Fruit fly (Drosophila melanogaster): ENCODE results near the gene Cul5.

Gene Cul5

DNA sequence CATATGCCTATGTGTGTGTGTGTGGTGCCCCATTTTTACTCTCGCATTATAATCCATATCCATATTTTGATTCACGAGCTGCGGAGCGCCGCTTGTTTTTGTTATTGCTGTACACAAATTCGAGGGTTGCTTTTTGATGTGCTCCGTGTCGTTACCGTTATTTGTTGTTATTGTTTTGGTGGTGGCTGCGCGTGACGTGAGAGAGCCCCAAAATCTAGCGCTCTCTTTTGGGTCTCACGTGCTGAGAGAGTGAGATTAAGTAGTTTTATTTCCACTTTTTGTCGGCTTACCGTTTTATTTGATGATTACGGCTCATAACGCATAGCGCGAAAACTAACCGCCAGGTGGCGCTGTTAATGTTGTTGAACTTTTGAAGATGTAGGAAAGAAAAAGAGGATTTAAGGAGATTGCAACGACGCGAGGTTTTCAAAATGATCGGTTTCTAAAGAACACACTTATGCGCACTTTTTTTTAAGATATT is 24.6 kb upstream of the Cul5 start:
- TF ChIP-seq lola (GFP tag; optimal IDR thresholded peaks at IDR 0.05) = no peak
- TF ChIP-seq dsf (GFP tag; optimal IDR thresholded peaks at IDR 0.05; ENCODE audit: borderline replicate concordance) = no peak
- no peak for TF ChIP-seq sv (GFP tag; optimal IDR thresholded peaks at IDR 0.05)
- no peak for TF ChIP-seq h (GFP tag; optimal IDR thresholded peaks at IDR 0.05)
- TF ChIP-seq Hnf4 (GFP tag; optimal IDR thresholded peaks at IDR 0.05) = no peak
- no peak for TF ChIP-seq foxo (GFP tag; optimal IDR thresholded peaks at IDR 0.05)
- no peak for TF ChIP-seq Abd-B (GFP tag; optimal IDR thresholded peaks at IDR 0.05)
- no peak for TF ChIP-seq CrebA (GFP tag; optimal IDR thresholded peaks at IDR 0.05; ENCODE audit: borderline replicate concordance)
- no peak for TF ChIP-seq Vsx2 (GFP tag; optimal IDR thresholded peaks at IDR 0.05; ENCODE audit: partially characterized antibody)
- no peak for TF ChIP-seq Hr83 (GFP tag; optimal IDR thresholded peaks at IDR 0.05; ENCODE audit: poor library complexity, severe bottlenecking)
- TF ChIP-seq CG9705 (GFP tag; optimal IDR thresholded peaks at IDR 0.05) = no peak

DNA sequence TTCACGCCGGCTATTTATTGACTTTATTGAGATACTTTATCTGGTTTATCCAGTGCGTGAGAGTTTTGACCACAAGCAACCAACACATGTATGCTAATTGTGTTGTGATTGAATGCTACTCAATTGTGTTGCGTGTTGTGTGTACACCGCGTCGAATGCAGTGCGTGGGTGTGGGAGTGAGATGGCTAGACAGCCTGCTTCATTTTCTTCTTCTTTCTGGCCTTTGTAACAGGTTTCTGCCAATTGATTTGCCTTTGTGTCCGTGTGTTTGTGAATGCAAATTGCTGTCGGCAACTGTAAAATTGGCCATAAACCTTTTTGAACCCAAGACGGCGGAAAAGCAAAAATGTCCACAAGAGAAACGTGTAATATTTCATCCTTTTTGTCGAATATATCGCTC is 24.1 kb upstream of the Cul5 start:
- TF ChIP-seq lola (GFP tag; optimal IDR thresholded peaks at IDR 0.05) (no peak), brk (GFP tag; optimal IDR thresholded peaks at IDR 0.05) (no peak), CrebA (GFP tag; optimal IDR thresholded peaks at IDR 0.05; ENCODE audit: borderline replicate concordance) (no peak), sv (GFP tag; optimal IDR thresholded peaks at IDR 0.05) (no peak), ey (GFP tag; optimal IDR thresholded peaks at IDR 0.05) (no peak), Myc (optimal IDR thresholded peaks at IDR 0.05) (no peak), Sp1 (GFP tag; optimal IDR thresholded peaks at IDR 0.05) (no peak), CG32264 (GFP tag; optimal IDR thresholded peaks at IDR 0.05) (no peak), psq (GFP tag; optimal IDR thresholded peaks at IDR 0.05) (no peak), sage (GFP tag; optimal IDR thresholded peaks at IDR 0.05) (no peak), Dfd (GFP tag; optimal IDR thresholded peaks at IDR 0.05) (no peak), CG9705 (GFP tag; optimal IDR thresholded peaks at IDR 0.05) (no peak), Hr78 (GFP tag; optimal IDR thresholded peaks at IDR 0.05) (no peak), jim (GFP tag; optimal IDR thresholded peaks at IDR 0.05) (no peak), Abd-B (GFP tag; optimal IDR thresholded peaks at IDR 0.05) (no peak), br (GFP tag; optimal IDR thresholded peaks at IDR 0.05) (no peak), OdsH (GFP tag; optimal IDR thresholded peaks at IDR 0.05) (no peak), fru (GFP tag; optimal IDR thresholded peaks at IDR 0.05) (no peak), dmrt93B (GFP tag; optimal IDR thresholded peaks at IDR 0.05) (no peak), Hnf4 (GFP tag; optimal IDR thresholded peaks at IDR 0.05) (no peak)

DNA sequence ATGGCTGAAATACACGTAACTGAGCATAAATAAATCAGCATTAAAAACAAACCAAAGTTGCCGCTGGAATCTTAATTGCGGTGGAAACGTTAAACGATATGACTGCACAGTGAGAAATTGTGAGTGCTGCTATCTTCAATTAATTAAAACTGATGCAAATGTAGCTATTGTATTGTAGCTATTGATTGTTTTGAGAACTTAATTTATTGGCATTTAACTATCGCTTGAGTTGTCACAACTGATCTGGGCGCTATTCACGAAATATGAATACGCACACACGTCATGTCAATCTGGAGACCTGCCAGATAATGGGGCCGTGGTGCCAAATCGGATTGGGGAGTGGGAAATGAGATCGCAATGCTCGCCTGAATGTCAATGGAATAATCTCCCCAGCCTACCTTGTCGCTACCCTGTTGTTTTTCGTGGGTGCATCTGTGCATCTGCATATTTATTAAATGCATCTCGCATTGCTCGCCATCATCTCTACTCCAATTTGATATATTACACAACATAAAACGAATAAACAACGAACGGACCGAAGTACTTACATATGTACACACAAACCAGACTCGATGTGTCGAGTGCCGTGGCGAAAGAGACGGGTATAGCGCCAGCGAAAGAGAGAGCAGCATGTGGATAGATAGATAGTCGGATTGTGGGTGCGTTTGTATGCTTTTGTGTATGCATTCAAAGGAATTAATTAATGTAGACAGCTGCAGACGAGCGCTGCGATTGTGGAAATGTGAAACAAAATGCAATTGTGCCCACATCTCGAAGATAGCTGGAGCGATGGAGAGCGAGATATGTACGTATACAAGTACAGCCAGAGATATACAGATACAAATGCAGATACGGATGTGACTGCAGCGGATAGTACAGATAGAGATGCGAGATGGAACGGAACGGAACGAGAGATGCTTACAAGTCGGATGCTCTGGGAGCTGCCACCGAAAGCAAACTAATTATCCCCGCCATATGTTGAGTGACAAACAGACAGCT is 21.0 kb upstream of the Cul5 start:
- TF ChIP-seq CG32264 (GFP tag; optimal IDR thresholded peaks at IDR 0.05) (no peak), rgr (GFP tag; optimal IDR thresholded peaks at IDR 0.05) (peak; percentile 17), fru (GFP tag; optimal IDR thresholded peaks at IDR 0.05) (peak; percentile 12), foxo (GFP tag; optimal IDR thresholded peaks at IDR 0.05) (peak in 1 of 2 experiments; percentile 45)

DNA sequence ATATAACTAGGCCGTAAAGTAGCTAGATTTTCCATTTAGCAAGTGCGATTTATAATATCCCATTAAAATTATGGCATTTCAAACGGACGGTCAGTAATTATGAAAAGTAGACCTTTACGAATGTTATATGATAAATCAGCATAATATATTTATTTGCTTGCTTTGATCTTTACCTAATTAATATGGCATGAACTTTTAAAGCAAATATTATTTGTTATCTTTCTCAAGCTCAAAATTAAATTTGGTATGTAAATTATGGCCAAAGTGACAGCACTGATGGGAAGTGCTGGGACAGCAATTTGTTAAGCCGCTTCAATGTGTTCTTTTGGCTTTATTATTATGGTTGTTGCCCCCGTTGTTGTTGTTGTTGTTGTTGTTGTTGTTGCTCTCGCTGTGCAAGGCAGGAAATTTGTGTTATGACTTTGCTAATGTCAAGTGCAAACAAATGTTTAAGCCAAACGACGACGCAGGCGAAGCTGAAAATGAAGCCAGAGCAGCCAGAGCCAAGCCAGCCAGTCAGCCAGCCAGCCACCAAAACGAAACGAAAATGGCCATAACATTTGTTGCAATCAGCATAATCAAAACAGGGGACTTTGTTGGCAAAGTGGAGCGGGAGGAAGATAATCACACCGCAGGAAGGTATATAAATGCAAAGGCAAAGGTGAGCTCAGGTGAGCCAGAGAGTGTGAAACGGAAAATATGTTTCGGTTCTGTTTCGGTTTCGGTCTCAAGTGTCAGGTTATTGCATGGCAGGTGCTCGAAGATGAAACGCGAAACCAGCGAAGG is 19.9 kb upstream of the Cul5 start:
- TF ChIP-seq OdsH (GFP tag; optimal IDR thresholded peaks at IDR 0.05) (no peak), Jra (GFP tag; optimal IDR thresholded peaks at IDR 0.05) (no peak), Vsx2 (GFP tag; optimal IDR thresholded peaks at IDR 0.05; ENCODE audit: partially characterized antibody) (peak; percentile 16), sage (GFP tag; optimal IDR thresholded peaks at IDR 0.05) (no peak), Hr78 (GFP tag; optimal IDR thresholded peaks at IDR 0.05) (no peak), Dfd (GFP tag; optimal IDR thresholded peaks at IDR 0.05) (peak; percentile 9), CrebA (GFP tag; optimal IDR thresholded peaks at IDR 0.05; ENCODE audit: borderline replicate concordance) (no peak), dl (GFP tag; optimal IDR thresholded peaks at IDR 0.05; ENCODE audit: insufficient read depth in 1 of 2, partially characterized antibody in 2 of 2) (no peak), fru (GFP tag; optimal IDR thresholded peaks at IDR 0.05) (no peak), GATAd (GFP tag; optimal IDR thresholded peaks at IDR 0.05) (no peak), Hnf4 (GFP tag; optimal IDR thresholded peaks at IDR 0.05) (no peak), Rel (GFP tag; optimal IDR thresholded peaks at IDR 0.05) (no peak), Rel (tag; optimal IDR thresholded peaks at IDR 0.05) (peak; percentile 53), dmrt93B (GFP tag; optimal IDR thresholded peaks at IDR 0.05) (no peak), Myc (optimal IDR thresholded peaks at IDR 0.05) (peak; percentile 39), woc (GFP tag; optimal IDR thresholded peaks at IDR 0.05) (no peak)

Data from whole organism, wandering third instar larva.